Fruit fly (Drosophila melanogaster): ENCODE results near the gene Atac1.

Atac1 gene

dm6 chr2L:6920661-6921359, 39.3 kb downstream of the Atac1 start, which contains the start of gene Hrb27C (continued):
- TF ChIP-seq emc (GFP tag; optimal IDR thresholded peaks at IDR 0.05) (no peak), CG8290 (GFP tag; optimal IDR thresholded peaks at IDR 0.05) (no peak), CG8290 (tag; optimal IDR thresholded peaks at IDR 0.05) (no peak), CG10431 (GFP tag; optimal IDR thresholded peaks at IDR 0.05) (no peak), CG31388 (GFP tag; optimal IDR thresholded peaks at IDR 0.05) (no peak), Nf-YB (GFP tag; optimal IDR thresholded peaks at IDR 0.05) (peak; percentile 16), Doc3 (GFP tag; IDR thresholded peaks at IDR 0.05; ENCODE audit: partially characterized antibody) (no peak), grn (GFP tag; optimal IDR thresholded peaks at IDR 0.05) (no peak), CG8924 (tag; optimal IDR thresholded peaks at IDR 0.05) (peak; percentile 15), Xrp1 (GFP tag; IDR thresholded peaks at IDR 0.05) (no peak), CG8359 (GFP tag; optimal IDR thresholded peaks at IDR 0.05; ENCODE audit: borderline replicate concordance) (no peak), C15 (GFP tag; IDR thresholded peaks at IDR 0.05) (no peak), Optix (GFP tag; IDR thresholded peaks at IDR 0.05) (no peak), sqz (GFP tag; optimal IDR thresholded peaks at IDR 0.05) (peak; percentile 57), amos (GFP tag; IDR thresholded peaks at IDR 0.05; ENCODE audit: partially characterized antibody) (no peak), Taf1 (GFP tag; IDR thresholded peaks at IDR 0.05) (no peak), HLHmδ (GFP tag; optimal IDR thresholded peaks at IDR 0.05) (no peak), dmrt99B (tag; optimal IDR thresholded peaks at IDR 0.05) (no peak), CG6272 (GFP tag; IDR thresholded peaks at IDR 0.05) (no peak), CG32772 (GFP tag; IDR thresholded peaks at IDR 0.05) (no peak), CG8089 (GFP tag; optimal IDR thresholded peaks at IDR 0.05) (no peak), Deaf1 (tag; optimal IDR thresholded peaks at IDR 0.05) (peak; percentile 91), CG12071 (GFP tag; optimal IDR thresholded peaks at IDR 0.05) (no peak), gem (tag; optimal IDR thresholded peaks at IDR 0.05) (no peak), CG15696 (tag; optimal IDR thresholded peaks at IDR 0.05) (no peak), CG15073 (GFP tag; optimal IDR thresholded peaks at IDR 0.05) (no peak), gfzf (GFP tag; optimal IDR thresholded peaks at IDR 0.05) (peak; percentile 26), CG2875 (GFP tag; optimal IDR thresholded peaks at IDR 0.05) (no peak), chn (GFP tag; optimal IDR thresholded peaks at IDR 0.05) (no peak), CG17186 (GFP tag; optimal IDR thresholded peaks at IDR 0.05) (no peak), CkIIα-i1 (GFP tag; IDR thresholded peaks at IDR 0.05) (no peak), CG12659 (GFP tag; optimal IDR thresholded peaks at IDR 0.05) (no peak), Nf-YC (tag; optimal IDR thresholded peaks at IDR 0.05) (peak; percentile 43), CG4707 (GFP tag; optimal IDR thresholded peaks at IDR 0.05) (no peak), CG3847 (GFP tag; IDR thresholded peaks at IDR 0.05) (no peak), prd (optimal IDR thresholded peaks at IDR 0.05) (no peak), prd (GFP tag; IDR thresholded peaks at IDR 0.05) (no peak), CG1233 (GFP tag; optimal IDR thresholded peaks at IDR 0.05) (no peak), CG10959 (GFP tag; IDR thresholded peaks at IDR 0.05) (no peak), unc-4 (GFP tag; IDR thresholded peaks at IDR 0.05; ENCODE audit: partially characterized antibody) (no peak), CG18476 (GFP tag; optimal IDR thresholded peaks at IDR 0.05) (no peak), gce (GFP tag; IDR thresholded peaks at IDR 0.05) (no peak), salm (tag; optimal IDR thresholded peaks at IDR 0.05) (peak; percentile 9), croc (GFP tag; conservative IDR thresholded peaks at IDR 0.05) (no peak), slbo (GFP tag; IDR thresholded peaks at IDR 0.05) (no peak), fru (optimal IDR thresholded peaks at IDR 0.05) (no peak), Med (GFP tag) (peak; percentile 68), Jarid2 (GFP tag; optimal IDR thresholded peaks at IDR 0.05) (no peak), CTCF (GFP tag; optimal IDR thresholded peaks at IDR 0.05) (no peak), PHDP (tag; optimal IDR thresholded peaks at IDR 0.05) (no peak), Adf1 (GFP tag; IDR thresholded peaks at IDR 0.05) (0 out of 2 replicates have a peak, but pooled peaks have one; percentile 7), mirr (GFP tag; optimal IDR thresholded peaks at IDR 0.05) (no peak)
